Fruit fly (Drosophila melanogaster): ENCODE measurements around the gene CG5114.

DNA sequence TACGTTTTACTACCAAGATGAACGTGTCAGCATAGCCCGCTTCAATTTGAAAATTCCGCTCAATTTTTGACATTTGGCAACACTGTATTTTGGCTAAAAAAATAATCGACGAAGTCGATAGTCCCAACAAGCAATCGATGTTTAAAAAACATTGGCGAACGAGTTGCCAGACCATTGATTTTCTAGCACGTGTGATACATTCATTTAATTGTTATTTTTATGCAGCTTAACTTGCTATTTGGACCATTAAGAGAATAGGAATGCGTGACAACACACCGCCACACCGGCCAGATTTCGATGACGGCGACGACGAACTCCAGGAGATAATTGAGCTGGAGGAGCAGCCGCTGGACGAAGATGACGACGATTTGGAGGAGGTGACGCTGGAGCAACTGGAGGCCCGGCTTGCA lies at the start of gene CG5114:
- TF ChIP-seq dsx (GFP tag; optimal IDR thresholded peaks at IDR 0.05; ENCODE audit: poor library complexity, severe bottlenecking) (no peak), Eip93F (GFP tag; optimal IDR thresholded peaks at IDR 0.05) (no peak), spab (GFP tag; optimal IDR thresholded peaks at IDR 0.05) (no peak), fd59A (GFP tag; optimal IDR thresholded peaks at IDR 0.05) (no peak), CG6854 (GFP tag; optimal IDR thresholded peaks at IDR 0.05) (no peak), acj6 (GFP tag; optimal IDR thresholded peaks at IDR 0.05) (no peak), Gug (GFP tag; IDR thresholded peaks at IDR 0.05) (no peak), CG8319 (GFP tag; optimal IDR thresholded peaks at IDR 0.05) (no peak), svp (GFP tag) (no peak), CG11902 (GFP tag; optimal IDR thresholded peaks at IDR 0.05) (no peak)
